Worm (Caenorhabditis elegans) whole organism, L3 larva: ENCODE measurements around the gene arrd-4.

ENCODE experiments used
- ZK546.5 ChIP-seq: sonication (generic microtip); optimal IDR thresholded peaks from 2 replicates; lab custom pipeline; 2017; ENCODE audit warnings: missing biosample characterization, missing genetic modification characterization
- aly-2 ChIP-seq: fragments of 150-350 bp; optimal IDR thresholded peaks from 2 replicates; lab custom pipeline; 2014; ENCODE audit warnings: missing biosample characterization, missing genetic modification characterization
- ama-1 ChIP-seq: fragments of 150-350 bp; optimal IDR thresholded peaks from 2 replicates; lab custom pipeline; 2018
- ceh-16 ChIP-seq: sonication (generic microtip); optimal IDR thresholded peaks from 2 replicates; lab custom pipeline; 2017; ENCODE audit warnings: missing biosample characterization, missing genetic modification characterization
- ceh-28 ChIP-seq: fragments of 150-350 bp; optimal IDR thresholded peaks from 2 replicates; lab custom pipeline; 2014; ENCODE audit warnings: missing biosample characterization, missing genetic modification reagents, missing genetic modification characterization
- ceh-82 ChIP-seq: fragments of 150-350 bp; optimal IDR thresholded peaks from 2 replicates; lab custom pipeline; 2014; ENCODE audit warnings: missing biosample characterization, missing genetic modification characterization
- daf-12 ChIP-seq: fragments of 150-350 bp; optimal IDR thresholded peaks from 2 replicates; lab custom pipeline; 2014; ENCODE audit warnings: missing biosample characterization, missing genetic modification reagents, missing genetic modification characterization
- egl-27 ChIP-seq: sonication (generic microtip); optimal IDR thresholded peaks from 4 replicates; lab custom pipeline; 2017; ENCODE audit warnings: missing biosample characterization, missing genetic modification reagents, missing genetic modification characterization
- elt-1 ChIP-seq: fragments of 150-350 bp; optimal IDR thresholded peaks from 2 replicates; lab custom pipeline; 2014; ENCODE audit warnings: missing biosample characterization, missing genetic modification characterization
- elt-2 ChIP-seq: sonication (generic microtip); optimal IDR thresholded peaks from 2 replicates; lab custom pipeline; 2016; ENCODE audit warnings: missing genetic modification reagents, mild to moderate bottlenecking, missing genetic modification characterization, missing compliant biosample characterization
- elt-3 ChIP-seq, 3 experiments: fragments of 150-350 bp in 1 of 3; sonication (generic microtip) in 2 of 3; optimal IDR thresholded peaks; 2 replicates in 2 of 3; 4 replicates in 1 of 3; lab custom pipeline; 2014 to 2017; ENCODE audit warnings: missing biosample characterization in 3 of 3, missing genetic modification characterization in 3 of 3
- eor-1 ChIP-seq, 2 experiments: fragments of 150-350 bp; optimal IDR thresholded peaks; 2 replicates each; lab custom pipeline; 2014 to 2018; ENCODE audit warnings: missing biosample characterization in 2 of 2, missing genetic modification characterization in 2 of 2
- fkh-10 ChIP-seq: sonication (generic microtip); optimal IDR thresholded peaks from 2 replicates; lab custom pipeline; 2017; ENCODE audit warnings: missing biosample characterization, missing genetic modification reagents, missing genetic modification characterization
- fkh-2 ChIP-seq: fragments of 150-350 bp; optimal IDR thresholded peaks from 2 replicates; lab custom pipeline; 2014; ENCODE audit warnings: missing biosample characterization, missing genetic modification reagents, missing genetic modification characterization
- fos-1 ChIP-seq: fragments of 150-350 bp; optimal IDR thresholded peaks from 2 replicates; lab custom pipeline; 2014; ENCODE audit warnings: missing biosample characterization, missing genetic modification characterization
- hmg-11 ChIP-seq: sonication (generic microtip); optimal IDR thresholded peaks from 2 replicates; lab custom pipeline; 2016; ENCODE audit warnings: missing genetic modification characterization, missing compliant biosample characterization
- jun-1 ChIP-seq: fragments of 150-350 bp; optimal IDR thresholded peaks from 2 replicates; lab custom pipeline; 2014; ENCODE audit warnings: missing biosample characterization, missing genetic modification reagents, missing genetic modification characterization
- lin-15B ChIP-seq: fragments of 150-350 bp; optimal IDR thresholded peaks from 2 replicates; lab custom pipeline; 2014; ENCODE audit warnings: missing biosample characterization, missing genetic modification characterization
- mdl-1 ChIP-seq: fragments of 150-350 bp; optimal IDR thresholded peaks from 2 replicates; lab custom pipeline; 2014; ENCODE audit warnings: missing biosample characterization, missing genetic modification characterization
- mml-1 ChIP-seq: fragments of 150-350 bp; sonication (generic microtip); optimal IDR thresholded peaks from 3 replicates; lab custom pipeline; 2014; ENCODE audit warnings: missing biosample characterization, missing genetic modification characterization
- nfya-1 ChIP-seq: sonication (generic microtip); optimal IDR thresholded peaks from 2 replicates; lab custom pipeline; 2017; ENCODE audit warnings: missing genetic modification characterization, mild to moderate bottlenecking, missing compliant biosample characterization, antibody characterized with exemption, moderate library complexity; ENCODE audit not compliant: insufficient read depth
- nhr-23 ChIP-seq: fragments of 150-350 bp; optimal IDR thresholded peaks from 2 replicates; lab custom pipeline; 2014; ENCODE audit warnings: missing biosample characterization, missing genetic modification reagents, missing genetic modification characterization
- nhr-25 ChIP-seq: sonication (generic microtip); optimal IDR thresholded peaks from 2 replicates; lab custom pipeline; 2017; ENCODE audit warnings: missing biosample characterization, missing genetic modification characterization
- nhr-28 ChIP-seq: fragments of 150-350 bp; optimal IDR thresholded peaks from 2 replicates; lab custom pipeline; 2014; ENCODE audit warnings: missing biosample characterization, missing genetic modification characterization
- nhr-43 ChIP-seq: sonication (generic microtip); optimal IDR thresholded peaks from 2 replicates; lab custom pipeline; 2016; ENCODE audit warnings: mild to moderate bottlenecking, missing genetic modification characterization, missing compliant biosample characterization; ENCODE audit not compliant: poor library complexity, severe bottlenecking
- nhr-67 ChIP-seq: fragments of 150-350 bp; optimal IDR thresholded peaks from 2 replicates; lab custom pipeline; 2014; ENCODE audit warnings: missing biosample characterization, missing genetic modification characterization
- nhr-76 ChIP-seq: fragments of 150-350 bp; sonication (generic microtip); optimal IDR thresholded peaks from 5 replicates; lab custom pipeline; 2014; ENCODE audit warnings: missing biosample characterization, missing genetic modification characterization
- pqm-1 ChIP-seq: fragments of 150-350 bp; optimal IDR thresholded peaks from 2 replicates; lab custom pipeline; 2017; ENCODE audit warnings: missing biosample characterization, missing genetic modification characterization, inconsistent platforms
- sea-2 ChIP-seq: fragments of 150-350 bp; sonication (generic microtip); optimal IDR thresholded peaks from 4 replicates; lab custom pipeline; 2014; ENCODE audit warnings: missing biosample characterization, missing genetic modification reagents, missing genetic modification characterization
- skn-1 ChIP-seq: fragments of 150-350 bp; optimal IDR thresholded peaks from 2 replicates; lab custom pipeline; 2014; ENCODE audit warnings: missing biosample characterization, missing genetic modification characterization
- unc-39 ChIP-seq: sonication (generic microtip); optimal IDR thresholded peaks from 4 replicates; lab custom pipeline; 2017; ENCODE audit warnings: missing biosample characterization, missing genetic modification characterization
- unc-62 ChIP-seq: fragments of 150-350 bp; sonication (generic microtip); optimal IDR thresholded peaks from 4 replicates; lab custom pipeline; 2014; ENCODE audit warnings: missing biosample characterization, missing genetic modification reagents, missing genetic modification characterization
- zag-1 ChIP-seq: fragments of 150-350 bp; optimal IDR thresholded peaks from 2 replicates; lab custom pipeline; 2014; ENCODE audit warnings: missing biosample characterization, missing genetic modification characterization
- ztf-4 ChIP-seq: fragments of 150-350 bp; optimal IDR thresholded peaks from 2 replicates; lab custom pipeline; 2014; ENCODE audit warnings: missing biosample characterization, missing genetic modification characterization

arrd-4 gene

DNA sequence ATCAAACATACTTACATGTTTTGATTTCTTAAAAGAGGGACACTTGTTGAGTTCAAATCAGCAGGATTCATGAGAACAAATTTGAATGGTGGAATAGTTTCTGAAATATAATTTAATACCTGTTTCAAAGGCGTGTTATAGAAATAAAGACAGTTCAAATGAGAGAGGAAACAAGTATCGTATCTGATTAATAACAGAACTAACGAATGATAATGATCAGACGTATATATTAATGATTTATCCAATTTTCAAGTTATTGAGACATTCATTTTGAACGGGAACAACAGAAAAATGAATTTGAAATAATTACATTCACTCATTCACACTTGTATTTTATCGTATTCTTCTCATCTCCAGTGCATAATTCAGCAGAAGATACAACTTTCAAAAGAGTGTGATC lies 17.5 kb upstream of the arrd-4 start, which contains the start of gene chil-4:
chil-4 (minus strand) TSS at position 101 of the 400 bp plus-strand sequence.
- TF ChIP-seq zag-1 (no peak), nhr-67 (tag; lab: Kevin White, UChicago) (no peak), hmg-11 (tag; lab: Kevin White, UChicago) (no peak), daf-12 (tag; lab: Kevin White, UChicago) (no peak), unc-62 (GFP tag; lab: Kevin White, UChicago) (no peak), lin-15B (tag; lab: Kevin White, UChicago) (no peak), ceh-28 (tag; lab: Kevin White, UChicago) (no peak)

DNA sequence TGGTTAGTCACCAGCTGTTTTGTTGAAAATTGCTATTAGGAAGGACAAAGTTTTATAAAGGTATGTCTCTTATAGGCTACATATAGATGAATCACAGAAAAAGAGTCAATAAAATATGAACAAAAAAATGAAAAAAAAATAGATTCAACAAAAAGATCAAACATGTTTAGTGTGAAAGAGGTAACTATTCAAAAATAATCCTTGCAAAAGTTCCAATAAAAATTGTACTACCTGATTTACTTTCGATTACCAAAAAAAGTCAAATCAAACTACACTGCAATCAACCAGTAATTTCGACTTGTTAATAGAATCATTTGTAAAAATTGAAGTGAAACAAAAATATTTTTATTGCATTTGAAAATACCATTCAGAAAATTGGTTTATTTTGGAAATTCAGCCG lies 12.8 kb upstream of the arrd-4 start, which contains the start of gene ZK938.10:
ZK938.10 (minus strand) TSS at position 101 of the 400 bp plus-strand sequence.
- TF ChIP-seq sea-2 (GFP tag; lab: Kevin White, UChicago), result no peak
- TF ChIP-seq mdl-1 (tag; lab: Kevin White, UChicago), result no peak
- no peak for TF ChIP-seq elt-3 (tag; optimal IDR thresholded peaks at IDR 0.05; lab: Kevin White, UChicago)
- TF ChIP-seq egl-27 (tag; lab: Kevin White, UChicago), result no peak
- TF ChIP-seq unc-62 (GFP tag; lab: Kevin White, UChicago), result no peak
- TF ChIP-seq skn-1 (tag; lab: Kevin White, UChicago), result no peak
- no peak for TF ChIP-seq ceh-28 (tag; lab: Kevin White, UChicago)
- TF ChIP-seq ceh-82 (tag; lab: Kevin White, UChicago), result no peak
- no peak for TF ChIP-seq fkh-2 (tag; lab: Kevin White, UChicago)
- no peak for TF ChIP-seq jun-1 (tag; lab: Kevin White, UChicago)
- TF ChIP-seq, all 47 proteins: peak for 0

DNA sequence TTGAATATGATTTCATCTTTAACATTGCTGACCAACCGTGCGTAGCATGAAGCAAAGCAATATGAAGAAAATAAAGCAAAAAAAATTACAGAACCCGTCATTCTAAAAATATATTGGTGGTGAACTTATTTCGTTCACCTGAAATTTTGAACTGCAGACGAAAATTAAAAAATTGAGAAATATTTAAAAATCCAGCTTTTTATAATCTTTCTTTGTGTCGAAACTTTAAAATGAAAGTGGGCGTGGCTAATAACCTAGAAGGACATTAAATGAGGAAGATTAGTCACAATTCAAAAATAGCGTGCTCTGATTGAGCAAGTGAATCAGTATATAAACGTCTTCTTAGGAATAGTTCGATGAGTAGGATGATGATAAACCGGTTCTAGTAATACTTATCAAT lies 11.4 kb upstream of the arrd-4 start, which contains the start of gene old-2:
old-2 (minus strand) TSS at position 101 of the 400 bp plus-strand sequence.
- no peak for TF ChIP-seq elt-1
- TF ChIP-seq nhr-28 (tag; lab: Kevin White, UChicago), result no peak
- TF ChIP-seq egl-27 (tag; lab: Kevin White, UChicago), result no peak
- TF ChIP-seq ceh-28 (tag; lab: Kevin White, UChicago), result no peak
- TF ChIP-seq ama-1 (lab: Kevin White, UChicago), result no peak
- no peak for TF ChIP-seq fos-1
- no peak for TF ChIP-seq nhr-76 (tag; lab: Kevin White, UChicago)
- no peak for TF ChIP-seq ceh-82 (tag; lab: Kevin White, UChicago)
- no peak for TF ChIP-seq skn-1 (tag; lab: Kevin White, UChicago)
- TF ChIP-seq nhr-43, result no peak
- TF ChIP-seq mdl-1 (tag; lab: Kevin White, UChicago), result no peak
- TF ChIP-seq pqm-1 (tag; lab: Kevin White, UChicago), result no peak
- TF ChIP-seq aly-2 (tag; lab: Kevin White, UChicago), result no peak
- TF ChIP-seq unc-39 (tag; lab: Kevin White, UChicago), result no peak
- TF ChIP-seq nfya-1, result no peak
- no peak for TF ChIP-seq ztf-4
- TF ChIP-seq hmg-11 (tag; lab: Kevin White, UChicago), result no peak
- TF ChIP-seq ceh-16, result no peak
- TF ChIP-seq lin-15B (tag; lab: Kevin White, UChicago), result no peak
- no peak for TF ChIP-seq nhr-25 (tag; lab: Kevin White, UChicago)

DNA sequence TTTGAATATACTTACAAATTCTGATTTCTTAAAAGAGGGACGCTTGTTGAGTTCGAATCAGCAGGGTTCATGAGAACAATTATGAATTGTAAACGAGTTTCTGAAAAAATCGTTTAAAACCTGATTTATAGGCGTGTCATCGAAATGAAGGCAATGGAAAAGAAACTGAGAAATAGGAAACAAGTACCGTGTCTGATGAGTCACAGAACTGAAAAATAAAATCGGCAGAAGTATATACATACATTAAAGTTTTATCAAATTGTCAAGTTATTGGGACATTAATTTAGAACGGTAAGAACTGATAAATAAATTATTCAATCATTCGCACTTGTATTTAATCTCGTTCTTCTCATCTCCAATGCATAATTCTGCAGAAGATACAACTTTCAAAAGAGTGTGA lies 7.1 kb upstream of the arrd-4 start, which contains the start of gene chil-9:
chil-9 (minus strand) TSS at position 101 of the 400 bp plus-strand sequence.
- TF ChIP-seq elt-2 (tag; lab: Kevin White, UChicago), result no peak
- no peak for TF ChIP-seq eor-1 (tag; optimal IDR thresholded peaks at IDR 0.05; lab: Kevin White, UChicago)
- TF ChIP-seq pqm-1 (tag; lab: Kevin White, UChicago), result no peak

DNA sequence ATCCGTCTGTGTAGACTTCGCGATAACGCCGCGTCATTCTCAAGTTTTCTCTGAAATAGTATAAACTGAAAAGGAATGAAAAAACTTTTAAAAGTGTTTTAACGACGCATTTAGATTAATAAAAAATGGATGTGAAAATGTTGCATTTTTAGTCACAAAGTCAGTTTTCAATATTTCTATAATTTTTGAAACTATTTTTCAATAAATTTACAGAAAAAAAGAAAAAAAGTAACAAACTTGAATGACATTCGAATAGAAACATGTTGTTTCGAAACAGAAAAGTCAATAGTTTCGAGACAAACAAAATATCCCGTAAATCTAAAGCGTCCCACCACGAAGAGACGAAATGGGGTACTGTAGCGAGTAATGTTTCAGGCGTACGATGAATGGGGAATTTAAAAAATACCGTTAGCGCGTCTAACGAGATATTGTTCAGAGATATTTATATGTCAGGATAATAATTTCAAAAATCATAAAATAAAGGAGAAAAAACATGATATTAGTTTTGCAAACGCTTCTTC lies 3.9 kb upstream of the arrd-4 start, which contains the start of gene rnh-1.2:
rnh-1.2 (minus strand) TSS at position 51 of the 521 bp plus-strand sequence.
- TF ChIP-seq fkh-10 (GFP tag; lab: Kevin White, UChicago) (no peak), nfya-1 (no peak), nhr-67 (tag; lab: Kevin White, UChicago) (no peak), daf-12 (tag; lab: Kevin White, UChicago) (no peak), fkh-2 (tag; lab: Kevin White, UChicago) (no peak), skn-1 (tag; lab: Kevin White, UChicago) (no peak), nhr-23 (no peak), ceh-16 (no peak), elt-3 (tag; optimal IDR thresholded peaks at IDR 0.05; lab: Kevin White, UChicago) (no peak), pqm-1 (tag; lab: Kevin White, UChicago) (no peak), mml-1 (tag; lab: Kevin White, UChicago) (no peak), ZK546.5 (tag; lab: Kevin White, UChicago) (no peak), lin-15B (tag; lab: Kevin White, UChicago) (no peak)
